Fruit fly (Drosophila melanogaster): Measurements from ENCODE around the gene a10.

DNA sequence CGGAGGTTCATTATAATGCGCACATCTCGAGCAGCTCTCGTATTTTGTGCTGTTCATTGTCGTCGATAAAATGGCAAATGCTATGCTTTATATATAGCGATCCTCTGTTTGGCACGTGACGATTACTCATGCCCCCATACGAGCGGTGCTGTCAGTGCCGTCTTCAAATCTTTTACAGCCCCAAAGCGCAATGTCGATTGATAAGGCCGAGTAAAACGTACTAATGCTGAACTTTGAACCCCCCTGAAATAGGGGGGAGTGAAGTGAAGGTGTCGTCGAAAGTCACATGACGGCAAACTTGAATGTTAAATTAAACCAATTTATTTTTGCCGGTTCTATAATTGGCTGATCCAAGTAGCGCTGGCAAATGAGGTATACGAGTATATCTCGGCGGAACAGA is 23.3 kb downstream of the a10 start:
- TF ChIP-seq CG11617 (GFP tag; optimal IDR thresholded peaks at IDR 0.05), result peak; percentile 45
- no peak for TF ChIP-seq pad (GFP tag; optimal IDR thresholded peaks at IDR 0.05)
- TF ChIP-seq CG12768 (GFP tag; optimal IDR thresholded peaks at IDR 0.05), result peak; percentile 97
- TF ChIP-seq bab1 (GFP tag; optimal IDR thresholded peaks at IDR 0.05), result peak; percentile 15
- no peak for TF ChIP-seq CG5204 (GFP tag; optimal IDR thresholded peaks at IDR 0.05)
- no peak for TF ChIP-seq CG1620 (GFP tag; optimal IDR thresholded peaks at IDR 0.05)
- peak; percentile 58 for TF ChIP-seq CG33017 (tag; optimal IDR thresholded peaks at IDR 0.05)
- TF ChIP-seq cnc (optimal IDR thresholded peaks at IDR 0.05), result no peak
- peak; percentile 36 for TF ChIP-seq CG7101 (tag; optimal IDR thresholded peaks at IDR 0.05)
- TF ChIP-seq Hr96 (GFP tag; optimal IDR thresholded peaks at IDR 0.05), result peak; percentile 86

Data from whole organism, adult.